Worm (Caenorhabditis elegans) whole organism, late embryonic: ENCODE results near the gene unc-43.

Experiments
- T23F11.4 ChIP-seq: fragments of 200-800 bp; sonication (Bioruptor generic); optimal IDR thresholded peaks from 2 replicates; lab custom pipeline; 2018; ENCODE audit warnings: mild to moderate bottlenecking, missing genetic modification characterization, missing compliant biosample characterization
- ama-1 ChIP-seq: fragments of 150-350 bp; optimal IDR thresholded peaks from 2 replicates; lab custom pipeline; 2014
- dmd-4 ChIP-seq: sonication (generic microtip); optimal IDR thresholded peaks from 2 replicates; lab custom pipeline; 2016; ENCODE audit warnings: borderline replicate concordance, missing genetic modification characterization, missing compliant biosample characterization
- lin-11 ChIP-seq: fragments of 200-800 bp; sonication (Bioruptor generic); optimal IDR thresholded peaks from 2 replicates; lab custom pipeline; 2018; ENCODE audit warnings: mild to moderate bottlenecking, missing genetic modification characterization, missing compliant biosample characterization
- pag-3 ChIP-seq: sonication (generic microtip); optimal IDR thresholded peaks from 2 replicates; lab custom pipeline; 2016; ENCODE audit warnings: missing compliant biosample characterization, missing genetic modification characterization, borderline replicate concordance
- pat-9 ChIP-seq: fragments of 200-800 bp; sonication (Bioruptor generic); optimal IDR thresholded peaks from 2 replicates; lab custom pipeline; 2018; ENCODE audit warnings: mild to moderate bottlenecking, missing genetic modification characterization, moderate library complexity, missing compliant biosample characterization
- pax-1 ChIP-seq: fragments of 150-350 bp; optimal IDR thresholded peaks from 2 replicates; lab custom pipeline; 2014; ENCODE audit warnings: missing biosample characterization, missing genetic modification characterization
- pha-4 ChIP-seq: fragments of 150-350 bp; optimal IDR thresholded peaks from 2 replicates; lab custom pipeline; 2018; ENCODE audit warnings: missing biosample characterization, missing genetic modification reagents, missing genetic modification characterization
- pqm-1 ChIP-seq: sonication (generic microtip); optimal IDR thresholded peaks from 2 replicates; lab custom pipeline; 2016; ENCODE audit warnings: missing genetic modification characterization, missing compliant biosample characterization
- sox-2 ChIP-seq: fragments of 200-800 bp; sonication (Bioruptor generic); IDR thresholded peaks from 2 replicates; pipeline ENCODE4 v1.3.6; 2022; ENCODE audit warnings: missing genetic modification reagents, missing genetic modification characterization, missing compliant biosample characterization
- tbx-2 ChIP-seq: sonication (generic microtip); optimal IDR thresholded peaks from 2 replicates; lab custom pipeline; 2016; ENCODE audit warnings: missing genetic modification characterization, missing compliant biosample characterization
- tbx-7 ChIP-seq: sonication (generic microtip); optimal IDR thresholded peaks from 2 replicates; lab custom pipeline; 2016; ENCODE audit warnings: missing genotype, missing genetic modification characterization, missing compliant biosample characterization
- zip-5 ChIP-seq: sonication (generic microtip); optimal IDR thresholded peaks from 2 replicates; lab custom pipeline; 2016; ENCODE audit warnings: missing genetic modification characterization, missing compliant biosample characterization
- ztf-16 ChIP-seq: sonication (generic microtip); optimal IDR thresholded peaks from 2 replicates; lab custom pipeline; 2017; ENCODE audit warnings: missing genetic modification characterization, missing compliant biosample characterization

- TF ChIP-seq dmd-4 (tag; lab: Kevin White, UChicago) (no peak), ztf-16 (tag; lab: Kevin White, UChicago) (no peak), ama-1 (lab: Kevin White, UChicago) (no peak), pqm-1 (tag; lab: Kevin White, UChicago) (no peak), pax-1 (tag; lab: Kevin White, UChicago) (no peak), zip-5 (tag; lab: Kevin White, UChicago) (no peak), pat-9 (tag; lab: Kevin White, UChicago) (no peak), tbx-7 (no peak), T23F11.4 (GFP tag; lab: Kevin White, UChicago) (no peak), lin-11 (tag; lab: Kevin White, UChicago) (no peak), pag-3 (tag; lab: Kevin White, UChicago) (no peak), sox-2 (GFP tag; lab: Robert Waterston, UW) (no peak), pha-4 (no peak), tbx-2 (tag; lab: Kevin White, UChicago) (no peak)
Measured at ce11 chrIV:10295084-10295483, 54.9 kb downstream of the unc-43 start, which contains the start of gene R09E10.13.
